Fruit fly (Drosophila melanogaster) whole organism, embryonic: ENCODE measurements around the gene CG8958.

Source experiments
- Aef1 ChIP-seq: fragments of 200-800 bp; sonication (Bioruptor generic); IDR thresholded peaks from 3 replicates; pipeline ENCODE4 v1.3.6; 2022; ENCODE audit warnings: missing biosample characterization, missing genetic modification characterization
- BEAF-32 ChIP-seq: fragments of 200-800 bp; sonication (Bioruptor generic); optimal IDR thresholded peaks from 3 replicates; lab custom pipeline; 2017; ENCODE audit warnings: missing biosample characterization, missing genetic modification characterization, mild to moderate bottlenecking, moderate library complexity, missing genetic modification reagents
- Blimp-1 ChIP-seq: fragments of 200-800 bp; sonication (Bioruptor generic); optimal IDR thresholded peaks from 3 replicates; lab custom pipeline; 2018; ENCODE audit warnings: missing biosample characterization, missing genetic modification characterization, mild to moderate bottlenecking, moderate library complexity, missing genetic modification reagents
- CG10147 ChIP-seq: fragments of 200-800 bp; sonication (Bioruptor generic); optimal IDR thresholded peaks from 2 replicates; lab custom pipeline; 2019; ENCODE audit warnings: missing biosample characterization, mild to moderate bottlenecking, missing genetic modification characterization, moderate library complexity
- CG10267 ChIP-seq: fragments of 200-800 bp; sonication (Bioruptor generic); optimal IDR thresholded peaks from 2 replicates; lab custom pipeline; 2018; ENCODE audit warnings: missing biosample characterization, mild to moderate bottlenecking, missing genetic modification characterization, moderate library complexity
- CG11560 ChIP-seq: fragments of 200-800 bp; sonication (Bioruptor generic); IDR thresholded peaks from 3 replicates; pipeline ENCODE4 v1.3.6; 2022; ENCODE audit warnings: missing biosample characterization, missing genetic modification characterization
- CG13624 ChIP-seq: fragments of 200-800 bp; sonication (Bioruptor generic); optimal IDR thresholded peaks from 2 replicates; lab custom pipeline; 2016; ENCODE audit warnings: missing biosample characterization, missing genetic modification characterization
- CG1647 ChIP-seq: fragments of 200-800 bp; sonication (Bioruptor generic); optimal IDR thresholded peaks from 3 replicates; lab custom pipeline; 2016; ENCODE audit warnings: missing biosample characterization, missing genetic modification characterization
- CG17186 ChIP-seq: fragments of 200-800 bp; sonication (Bioruptor generic); optimal IDR thresholded peaks from 3 replicates; lab custom pipeline; 2017; ENCODE audit warnings: missing biosample characterization, missing genetic modification reagents, missing genetic modification characterization
- CG17568 ChIP-seq: fragments of 200-800 bp; sonication (Bioruptor generic); optimal IDR thresholded peaks from 2 replicates; lab custom pipeline; 2018; ENCODE audit warnings: missing biosample characterization, mild to moderate bottlenecking, missing genetic modification characterization, moderate library complexity
- CG33213 ChIP-seq: fragments of 200-800 bp; sonication (Bioruptor generic); optimal IDR thresholded peaks from 3 replicates; lab custom pipeline; 2016; ENCODE audit warnings: missing biosample characterization, missing genetic modification characterization
- CG42726 ChIP-seq: fragments of 200-800 bp; sonication (Bioruptor generic); IDR thresholded peaks from 2 replicates; pipeline ENCODE4 v1.3.6; 2022; ENCODE audit warnings: missing biosample characterization, missing genetic modification characterization; ENCODE audit not compliant: partially characterized antibody
- CG4282 ChIP-seq: fragments of 200-800 bp; sonication (Bioruptor generic); optimal IDR thresholded peaks from 2 replicates; lab custom pipeline; 2016; ENCODE audit warnings: missing biosample characterization, missing genetic modification characterization
- CG6175 ChIP-seq: fragments of 200-800 bp; sonication (Bioruptor generic); IDR thresholded peaks from 3 replicates; pipeline ENCODE4 v1.3.6; 2022; ENCODE audit warnings: missing biosample characterization, missing genetic modification characterization
- CG6689 ChIP-seq: fragments of 200-800 bp; sonication (Bioruptor generic); IDR thresholded peaks from 2 replicates; pipeline ENCODE4 v1.3.6; 2022; ENCODE audit warnings: missing biosample characterization, missing genetic modification characterization
- CG6854 ChIP-seq: fragments of 200-800 bp; sonication (Bioruptor generic); optimal IDR thresholded peaks from 3 replicates; lab custom pipeline; 2017; ENCODE audit warnings: missing biosample characterization, mild to moderate bottlenecking, missing genetic modification characterization
- CG7271 ChIP-seq: fragments of 200-800 bp; sonication (Bioruptor generic); optimal IDR thresholded peaks from 2 replicates; lab custom pipeline; 2018; ENCODE audit warnings: missing biosample characterization, mild to moderate bottlenecking, missing genetic modification characterization, moderate library complexity
- CG7928 ChIP-seq: fragments of 200-800 bp; sonication (Bioruptor generic); optimal IDR thresholded peaks from 2 replicates; lab custom pipeline; 2017; ENCODE audit warnings: missing biosample characterization, mild to moderate bottlenecking, missing genetic modification characterization
- CG8281 ChIP-seq: fragments of 200-800 bp; sonication (Bioruptor generic); optimal IDR thresholded peaks from 2 replicates; lab custom pipeline; 2018; ENCODE audit warnings: missing biosample characterization, mild to moderate bottlenecking, missing genetic modification characterization, moderate library complexity
- CG9437 ChIP-seq: fragments of 200-800 bp; sonication (Bioruptor generic); optimal IDR thresholded peaks from 2 replicates; lab custom pipeline; 2018; ENCODE audit warnings: missing biosample characterization, mild to moderate bottlenecking, missing genetic modification characterization
- Dbx ChIP-seq: fragments of 200-800 bp; sonication (Bioruptor generic); IDR thresholded peaks from 3 replicates; pipeline ENCODE4 v1.3.6; 2022; ENCODE audit warnings: missing biosample characterization, missing genetic modification characterization
- Dip2 ChIP-seq: fragments of 200-800 bp; sonication (Bioruptor generic); IDR thresholded peaks from 2 replicates; pipeline ENCODE4 v1.3.6; 2022; ENCODE audit warnings: missing biosample characterization, missing genetic modification characterization
- Eip74EF ChIP-seq, 2 experiments: fragments of 200-800 bp in 1 of 2; fragments of >200 bp in 1 of 2; sonication (Bioruptor generic) in 1 of 2; optimal IDR thresholded peaks; 2 replicates each; lab custom pipeline; 2017 to 2019; ENCODE audit warnings: missing biosample characterization in 2 of 2, missing genetic modification characterization in 2 of 2, mild to moderate bottlenecking in 1 of 2, moderate library complexity in 1 of 2
- Oli ChIP-seq: fragments of 200-800 bp; sonication (Bioruptor generic); optimal IDR thresholded peaks from 2 replicates; lab custom pipeline; 2018; ENCODE audit warnings: missing biosample characterization, mild to moderate bottlenecking, missing genetic modification characterization, moderate library complexity
- PHDP ChIP-seq: fragments of 200-800 bp; sonication (Bioruptor generic); optimal IDR thresholded peaks from 3 replicates; lab custom pipeline; 2018; ENCODE audit warnings: missing biosample characterization, mild to moderate bottlenecking, missing genetic modification characterization, moderate library complexity
- Ravus ChIP-seq: fragments of 200-800 bp; sonication (Bioruptor generic); IDR thresholded peaks from 2 replicates; pipeline ENCODE4 v1.3.6; 2022; ENCODE audit warnings: missing biosample characterization, missing genetic modification characterization
- aop ChIP-seq: fragments of 200-800 bp; sonication (Bioruptor generic); IDR thresholded peaks from 2 replicates; pipeline ENCODE4 v1.3.6; 2022; ENCODE audit warnings: missing biosample characterization, missing genetic modification characterization
- ase ChIP-seq: fragments of 200-800 bp; sonication (Bioruptor generic); IDR thresholded peaks from 3 replicates; pipeline ENCODE4 v1.3.6; 2022; ENCODE audit warnings: missing biosample characterization, missing genetic modification characterization
- bigmax ChIP-seq: fragments of 200-800 bp; sonication (Bioruptor generic); optimal IDR thresholded peaks from 2 replicates; lab custom pipeline; 2018; ENCODE audit warnings: missing biosample characterization, mild to moderate bottlenecking, missing genetic modification characterization
- dmrt99B ChIP-seq: fragments of 200-800 bp; sonication (Bioruptor generic); optimal IDR thresholded peaks from 2 replicates; lab custom pipeline; 2018; ENCODE audit warnings: missing biosample characterization, mild to moderate bottlenecking, missing genetic modification characterization, moderate library complexity
- dpn ChIP-seq, 2 experiments: fragments of 200-800 bp; sonication (Bioruptor generic); optimal IDR thresholded peaks; 3 replicates each; lab custom pipeline; 2016; ENCODE audit warnings: missing biosample characterization in 2 of 2, missing genetic modification characterization in 2 of 2
- emc ChIP-seq: fragments of 200-800 bp; sonication (Bioruptor generic); optimal IDR thresholded peaks from 2 replicates; lab custom pipeline; 2016; ENCODE audit warnings: missing biosample characterization, missing genetic modification characterization
- en ChIP-seq: fragments of 200-800 bp; sonication (Bioruptor generic); optimal IDR thresholded peaks from 2 replicates; lab custom pipeline; 2016; ENCODE audit warnings: missing biosample characterization, missing genetic modification characterization
- eyg ChIP-seq: fragments of 200-800 bp; sonication (Bioruptor generic); optimal IDR thresholded peaks from 3 replicates; lab custom pipeline; 2016; ENCODE audit warnings: missing biosample characterization, missing genetic modification characterization
- ftz-f1 ChIP-seq: fragments of 200-800 bp; sonication (Bioruptor generic); optimal IDR thresholded peaks from 2 replicates; lab custom pipeline; 2016; ENCODE audit warnings: missing biosample characterization, missing genetic modification characterization
- grn ChIP-seq: fragments of 200-800 bp; sonication (Bioruptor generic); optimal IDR thresholded peaks from 3 replicates; lab custom pipeline; 2017; ENCODE audit warnings: missing biosample characterization, missing genetic modification characterization
- jigr1 ChIP-seq: fragments of 200-800 bp; sonication (Bioruptor generic); IDR thresholded peaks from 3 replicates; pipeline ENCODE4 v1.3.6; 2022; ENCODE audit warnings: missing biosample characterization, missing genetic modification characterization
- klu ChIP-seq: fragments of 200-800 bp; sonication (Bioruptor generic); IDR thresholded peaks from 2 replicates; pipeline ENCODE4 v1.3.6; 2022; ENCODE audit warnings: missing biosample characterization, missing genetic modification characterization
- lov ChIP-seq, 2 experiments: fragments of 200-800 bp in 1 of 2; fragments of >200 bp in 1 of 2; sonication (Bioruptor generic) in 1 of 2; IDR thresholded peaks in 1 of 2; optimal IDR thresholded peaks in 1 of 2; 2 replicates in 1 of 2; 3 replicates in 1 of 2; pipeline versions ENCODE4 v1.3.6 to Lab custom; 2017 to 2022; ENCODE audit warnings: missing biosample characterization in 1 of 2, missing genetic modification characterization in 1 of 2
- nmo ChIP-seq: fragments of 200-800 bp; sonication (Bioruptor generic); optimal IDR thresholded peaks from 2 replicates; lab custom pipeline; 2018; ENCODE audit warnings: missing biosample characterization, mild to moderate bottlenecking, missing genetic modification characterization, moderate library complexity
- otp ChIP-seq: fragments of 200-800 bp; sonication (Bioruptor generic); IDR thresholded peaks from 3 replicates; pipeline ENCODE4, ENCODE4 v1.3.6; 2022; ENCODE audit warnings: missing biosample characterization, missing genetic modification characterization
- p53 ChIP-seq: fragments of 200-800 bp; sonication (Bioruptor generic); optimal IDR thresholded peaks from 2 replicates; lab custom pipeline; 2016; ENCODE audit warnings: missing biosample characterization, missing genetic modification characterization
- pan ChIP-seq, 4 experiments: fragments of >200 bp in 3 of 4; fragments of 200-800 bp in 1 of 4; sonication (Bioruptor generic) in 1 of 4; optimal IDR thresholded peaks in 3 of 4; IDR thresholded peaks in 1 of 4; 2 replicates each; pipeline versions ENCODE4 v1.3.6 to Lab custom; 2017 to 2022; ENCODE audit warnings: missing biosample characterization in 2 of 4, missing genetic modification characterization in 2 of 4, mixed read lengths in 1 of 4
- pb ChIP-seq: fragments of 200-800 bp; sonication (Bioruptor generic); optimal IDR thresholded peaks from 3 replicates; lab custom pipeline; 2016; ENCODE audit warnings: missing biosample characterization, missing genetic modification characterization
- tll ChIP-seq, 2 experiments: fragments of 200-800 bp in 1 of 2; fragments of >200 bp in 1 of 2; sonication (Bioruptor generic) in 1 of 2; optimal IDR thresholded peaks; 2 replicates each; lab custom pipeline; 2017 to 2019; ENCODE audit warnings: missing biosample characterization in 2 of 2, missing genetic modification characterization in 2 of 2, mild to moderate bottlenecking in 1 of 2, moderate library complexity in 1 of 2
- tup ChIP-seq: fragments of 200-800 bp; sonication (Bioruptor generic); optimal IDR thresholded peaks from 2 replicates; lab custom pipeline; 2016; ENCODE audit warnings: missing biosample characterization, mild to moderate bottlenecking, missing genetic modification characterization, moderate library complexity
- twi ChIP-seq: fragments of 200-800 bp; optimal IDR thresholded peaks from 2 replicates; lab custom pipeline; 2019; ENCODE audit warnings: missing biosample characterization, mild to moderate bottlenecking, missing genetic modification characterization, moderate library complexity
- yki ChIP-seq: fragments of >200 bp; optimal IDR thresholded peaks from 3 replicates; lab custom pipeline; 2018
- zf30C ChIP-seq: fragments of 200-800 bp; sonication (Bioruptor generic); optimal IDR thresholded peaks from 3 replicates; lab custom pipeline; 2018; ENCODE audit warnings: missing biosample characterization, mild to moderate bottlenecking, missing genetic modification characterization

The CG8958 gene

dm6 chrX:16085865-16086592 is 3.0 kb downstream of the CG8958 start (continued):
- TF ChIP-seq pan (optimal IDR thresholded peaks at IDR 0.05; lab: Kevin White, UChicago) = no peak
- peak in 1 of 2 experiments; percentile 25 for TF ChIP-seq pan (GFP tag; optimal IDR thresholded peaks at IDR 0.05 in 1 of 2, IDR thresholded peaks at IDR 0.05 in 1 of 2)
- no peak for TF ChIP-seq PHDP (tag; lab: Kevin White, UChicago)
- no peak for TF ChIP-seq CG13624 (GFP tag; lab: Kevin White, UChicago)
- TF ChIP-seq pb (GFP tag; lab: Kevin White, UChicago) = no peak
- no peak for TF ChIP-seq CG6175 (GFP tag; lab: Robert Waterston, UW)
- no peak for TF ChIP-seq eyg (GFP tag; lab: Kevin White, UChicago)
- no peak for TF ChIP-seq otp (GFP tag; lab: Robert Waterston, UW)
- TF ChIP-seq Dbx (GFP tag; lab: Robert Waterston, UW) = no peak
- no peak for TF ChIP-seq Oli (tag; lab: Kevin White, UChicago)
- TF ChIP-seq CG11560 (tag; lab: Robert Waterston, UW) = no peak
- TF ChIP-seq Ravus (GFP tag; lab: Robert Waterston, UW) = no peak
- TF ChIP-seq CG8281 = no peak
- no peak for TF ChIP-seq CG6854 (GFP tag; lab: Kevin White, UChicago)
- no peak for TF ChIP-seq CG42726 (GFP tag; lab: Robert Waterston, UW)
- no peak for TF ChIP-seq yki (lab: Kevin White, UChicago)
- TF ChIP-seq zf30C (GFP tag; lab: Kevin White, UChicago) = peak; percentile 38
- no peak for TF ChIP-seq CG1647 (GFP tag; lab: Kevin White, UChicago)
- no peak for TF ChIP-seq Aef1 (GFP tag; lab: Robert Waterston, UW)
- TF ChIP-seq Eip74EF (GFP tag; optimal IDR thresholded peaks at IDR 0.05; lab: Kevin White, UChicago) = no peak
- TF ChIP-seq CG17568 (GFP tag; lab: Kevin White, UChicago) = no peak
- no peak for TF ChIP-seq jigr1 (GFP tag; lab: Robert Waterston, UW)
- no peak for TF ChIP-seq ase (GFP tag; lab: Robert Waterston, UW)
- no peak for TF ChIP-seq CG33213
- TF ChIP-seq tll (GFP tag; optimal IDR thresholded peaks at IDR 0.05; lab: Kevin White, UChicago) = no peak
- no peak for TF ChIP-seq dpn (GFP tag; optimal IDR thresholded peaks at IDR 0.05; lab: Kevin White, UChicago)
- no peak for TF ChIP-seq twi (tag; lab: Kevin White, UChicago)
- no peak for TF ChIP-seq en (GFP tag; lab: Kevin White, UChicago)
- peak; percentile 36 for TF ChIP-seq Blimp-1 (GFP tag; lab: Kevin White, UChicago)
- TF ChIP-seq CG7271 (tag; lab: Kevin White, UChicago) = no peak
- TF ChIP-seq Dip2 (GFP tag; lab: Robert Waterston, UW) = no peak
- TF ChIP-seq aop (GFP tag; lab: Robert Waterston, UW) = no peak
- no peak for TF ChIP-seq CG7928 (GFP tag; lab: Kevin White, UChicago)
- TF ChIP-seq p53 = no peak
- no peak for TF ChIP-seq lov (optimal IDR thresholded peaks at IDR 0.05; lab: Kevin White, UChicago)
- TF ChIP-seq lov (GFP tag; IDR thresholded peaks at IDR 0.05; lab: Robert Waterston, UW) = no peak
- no peak for TF ChIP-seq CG9437 (GFP tag; lab: Kevin White, UChicago)
- no peak for TF ChIP-seq grn (GFP tag; lab: Kevin White, UChicago)
- no peak for TF ChIP-seq ftz-f1
- no peak for TF ChIP-seq CG10267 (tag; lab: Kevin White, UChicago)
- no peak for TF ChIP-seq klu
- no peak for TF ChIP-seq bigmax (GFP tag; lab: Kevin White, UChicago)
- no peak for TF ChIP-seq emc (GFP tag; lab: Kevin White, UChicago)
- no peak for TF ChIP-seq BEAF-32 (GFP tag; lab: Kevin White, UChicago)
- TF ChIP-seq CG6689 (GFP tag; lab: Robert Waterston, UW) = peak; percentile 44; the same call in 1 of the 2 replicates
- no peak for TF ChIP-seq dmrt99B (tag; lab: Kevin White, UChicago)
- TF ChIP-seq CG10147 (GFP tag; lab: Kevin White, UChicago) = no peak
- TF ChIP-seq CG4282 (GFP tag; lab: Kevin White, UChicago) = no peak
- no peak for TF ChIP-seq tup (GFP tag; lab: Kevin White, UChicago)
- TF ChIP-seq nmo (GFP tag; lab: Kevin White, UChicago) = no peak
- no peak for TF ChIP-seq CG17186 (GFP tag; lab: Kevin White, UChicago)
